Fruit fly (Drosophila melanogaster): Measurements from ENCODE around the gene CG9577.
"Not testable (repeated sequence)": the region's sequence is repeated elsewhere in the genome, so short reads cannot be mapped to it uniquely, and the experiment has no call there.

Gene CG9577

DNA sequence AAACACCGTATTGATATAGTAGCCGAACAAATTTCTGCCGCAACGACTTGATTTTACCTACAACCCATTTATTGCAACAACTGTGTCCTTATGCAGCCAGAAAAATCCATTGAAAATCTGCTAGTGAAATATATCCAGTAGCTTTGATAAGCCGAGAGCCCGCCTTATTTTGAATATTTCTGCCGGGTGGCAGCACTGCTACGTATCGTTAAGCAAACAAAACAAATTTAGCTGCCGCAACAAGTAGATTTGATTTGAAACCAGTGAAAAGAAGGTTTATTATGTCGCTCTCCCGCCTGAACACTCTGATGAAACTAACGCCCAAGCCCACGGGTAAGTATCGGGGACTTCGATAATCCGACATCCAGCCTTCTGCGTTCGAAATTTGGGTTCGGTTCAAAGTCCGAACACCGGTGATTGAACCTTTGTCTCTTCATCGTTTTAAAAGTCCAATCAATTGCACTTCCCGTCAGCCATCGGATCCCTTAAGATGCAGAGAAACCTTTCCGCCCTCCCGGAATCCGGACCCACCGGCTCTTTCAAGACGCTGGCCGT is at the start of gene CG9577:
TSS of gene CG9577 (plus strand) at position 190 of the 555 bp plus-strand sequence.
- no peak for TF ChIP-seq noc (tag; optimal IDR thresholded peaks at IDR 0.05)

DNA sequence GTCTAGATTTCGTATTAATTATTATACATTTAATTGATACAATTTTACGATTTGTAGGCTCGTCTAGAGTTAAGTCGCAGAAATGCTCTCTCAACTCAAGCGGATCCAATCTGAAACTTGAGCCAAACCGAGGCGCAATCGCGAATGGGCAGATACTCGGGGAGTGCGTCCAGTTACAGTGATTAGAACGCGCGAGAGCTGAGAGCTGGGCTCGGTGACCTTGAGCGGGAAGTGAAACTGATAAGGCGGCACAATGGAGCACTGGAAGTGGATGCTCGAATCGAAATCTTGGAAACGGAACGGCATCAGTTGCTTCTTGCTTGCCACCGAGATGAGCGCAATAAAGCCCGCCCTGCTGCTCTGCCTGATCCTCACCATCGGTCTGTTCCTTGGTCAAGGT is 44.3 kb upstream of the CG9577 start, which contains the start of gene CG34331:
TSS of gene CG34331 (plus strand) at position 301 of the 400 bp plus-strand sequence.
- no peak for TF ChIP-seq noc (tag; optimal IDR thresholded peaks at IDR 0.05)

DNA sequence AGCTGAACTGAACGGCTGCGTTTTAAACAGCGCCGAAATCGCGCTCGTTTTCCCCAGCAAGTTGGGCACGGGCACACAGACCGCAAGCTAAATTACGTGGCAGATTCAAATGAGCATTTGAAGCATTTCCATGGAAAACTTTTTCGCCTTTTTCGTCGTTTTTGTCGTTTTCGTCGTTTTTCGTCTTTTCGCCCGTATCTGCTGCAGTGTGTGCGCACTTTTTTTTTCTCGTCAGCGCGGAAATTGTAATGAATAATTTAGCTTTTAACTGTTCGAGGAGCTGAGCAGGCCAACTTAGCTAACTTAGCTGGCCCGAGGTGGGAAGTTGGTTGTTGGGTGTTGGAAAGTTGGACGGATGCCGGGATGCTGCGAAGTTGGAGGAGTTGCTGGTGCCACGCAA is 36.9 kb upstream of the CG9577 start:
- TF ChIP-seq noc (tag; optimal IDR thresholded peaks at IDR 0.05), result no peak

DNA sequence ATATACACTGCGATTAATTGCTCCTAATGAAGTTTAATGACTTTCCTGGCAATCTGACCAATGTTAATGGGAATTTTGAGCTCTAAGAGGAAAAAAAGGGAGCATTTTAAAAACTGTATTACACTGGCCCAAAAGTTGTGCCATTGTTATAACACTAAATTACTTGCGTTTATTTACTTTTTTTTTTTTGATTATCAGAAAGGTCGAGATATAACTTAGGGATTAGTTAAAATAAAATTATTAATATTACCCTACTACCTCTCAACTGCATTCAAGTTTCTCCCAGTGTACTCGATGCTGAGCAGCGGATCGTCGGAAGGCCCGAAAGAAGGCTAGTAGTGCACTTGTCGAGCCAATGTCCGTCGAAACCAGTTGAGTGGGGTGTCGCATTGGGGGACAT is 36.0 kb upstream of the CG9577 start:
- no peak for TF ChIP-seq noc (tag; optimal IDR thresholded peaks at IDR 0.05)

DNA sequence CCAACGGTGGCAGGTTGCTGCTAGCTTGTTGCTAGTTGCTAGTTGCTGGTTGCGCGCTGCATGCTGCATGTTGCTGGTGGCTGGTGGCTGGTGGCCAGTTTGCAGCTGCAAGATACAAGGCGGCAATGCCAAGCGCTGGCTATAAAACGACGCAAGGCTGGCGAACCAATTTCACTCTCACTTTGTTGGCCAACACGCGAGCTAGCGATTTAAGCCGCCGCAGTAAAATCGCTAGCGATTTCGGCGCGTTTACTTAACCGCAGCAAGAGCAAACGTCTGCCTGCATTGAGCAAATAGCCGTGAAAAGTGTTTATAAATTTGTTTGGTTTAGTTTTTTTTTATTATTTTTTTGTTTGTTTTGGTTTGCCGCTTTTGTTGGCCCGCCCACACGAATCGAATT is 33.0 kb upstream of the CG9577 start, which contains the start of gene CG15322:
TSS of gene CG15322 (plus strand) at position 148 of the 400 bp plus-strand sequence.
- TF ChIP-seq noc (tag; optimal IDR thresholded peaks at IDR 0.05), result no peak

DNA sequence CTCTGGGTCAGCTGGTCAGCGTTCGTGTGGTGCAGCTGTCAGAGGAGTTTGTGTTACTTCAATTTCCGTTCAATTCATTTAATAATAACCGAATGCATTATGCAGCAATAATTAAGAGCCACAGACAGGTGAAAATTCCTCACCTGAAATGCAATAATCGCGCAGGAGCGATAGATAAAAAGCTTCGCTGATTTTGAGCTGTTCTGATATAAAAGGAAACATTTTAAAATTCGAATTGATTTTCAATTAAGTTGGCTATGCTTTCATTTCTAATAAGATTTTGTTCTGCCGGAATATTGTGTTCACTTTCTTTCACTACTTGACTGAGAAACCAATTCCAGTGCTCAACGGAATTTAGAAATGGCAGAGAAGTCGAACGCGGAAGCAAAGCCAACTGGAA is 27.0 kb upstream of the CG9577 start, which contains the start of gene CG42583:
TSS of gene CG42583 (plus strand) at position 301 of the 400 bp plus-strand sequence.
- TF ChIP-seq noc (tag; optimal IDR thresholded peaks at IDR 0.05), result no peak

DNA sequence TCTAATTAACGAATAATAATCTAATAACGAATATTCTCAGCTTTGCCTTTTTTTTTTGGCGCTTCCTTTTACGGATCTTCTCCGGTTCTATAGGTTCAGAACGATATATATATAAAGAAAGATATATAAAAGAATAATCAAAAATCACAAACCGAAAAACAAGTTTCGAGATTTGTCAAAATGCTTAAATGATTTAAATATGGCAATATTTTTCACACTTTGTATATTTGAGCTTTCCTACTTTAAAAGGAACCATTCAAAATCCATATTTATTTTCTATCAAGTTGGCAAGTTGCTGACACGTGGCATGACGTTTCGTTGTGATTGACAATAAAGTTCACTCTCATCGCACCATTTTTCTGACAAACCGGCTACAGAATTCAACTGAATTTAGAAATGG is 25.8 kb upstream of the CG9577 start, which contains the start of gene CG34332:
TSS of gene CG34332 (plus strand) at position 301 of the 400 bp plus-strand sequence.
- TF ChIP-seq noc (tag; optimal IDR thresholded peaks at IDR 0.05), result no peak

DNA sequence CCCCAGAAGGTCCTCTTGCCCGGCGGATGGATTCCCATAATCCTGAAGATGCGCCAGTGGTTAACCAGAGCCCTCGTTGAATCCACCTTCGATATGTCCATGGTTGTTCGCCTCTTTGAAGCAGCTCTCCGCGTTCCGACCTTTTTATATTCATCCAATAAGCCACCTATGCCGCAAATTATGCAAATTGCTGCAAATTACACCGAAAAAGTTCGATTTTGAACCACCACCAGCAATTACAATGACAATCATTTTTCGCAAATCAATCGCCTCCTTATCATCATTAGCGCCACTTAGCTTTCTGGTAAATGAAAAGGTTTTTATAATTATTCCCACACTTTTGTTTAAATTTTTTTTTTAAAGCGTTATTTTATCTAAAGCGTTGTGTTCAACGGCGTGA is 23.4 kb upstream of the CG9577 start, which contains the start of gene Or19a:
TSS of gene Or19a (minus strand) at position 101 of the 400 bp plus-strand sequence.
- not testable (repeated sequence) for TF ChIP-seq noc (tag; optimal IDR thresholded peaks at IDR 0.05)

DNA sequence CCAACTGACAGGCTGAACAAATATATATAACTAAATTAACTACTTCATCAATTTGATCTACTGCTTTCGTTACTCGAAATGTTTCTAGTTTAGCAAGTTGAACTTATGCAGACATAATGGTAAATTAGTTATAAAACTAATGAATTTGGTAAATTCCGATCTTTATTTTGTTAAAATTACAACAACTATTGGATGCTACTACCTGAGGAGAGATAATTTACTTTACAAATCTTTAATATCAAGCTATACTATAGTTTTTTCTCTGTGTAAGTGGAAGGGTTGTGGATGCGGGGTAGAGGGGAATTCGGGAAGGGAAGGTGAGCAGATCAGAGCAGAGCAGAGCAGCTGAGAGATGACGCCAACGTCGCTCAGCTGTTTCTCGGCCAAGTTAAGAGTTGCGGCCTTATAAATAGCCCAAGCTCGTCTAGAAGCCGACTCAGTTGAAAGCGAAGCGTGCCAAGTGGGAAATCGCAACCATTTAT is 18.7 kb upstream of the CG9577 start, which contains the start of gene aspr:
TSS of gene aspr (plus strand) at position 432 of the 482 bp plus-strand sequence.
- TF ChIP-seq noc (tag; optimal IDR thresholded peaks at IDR 0.05), result no peak

DNA sequence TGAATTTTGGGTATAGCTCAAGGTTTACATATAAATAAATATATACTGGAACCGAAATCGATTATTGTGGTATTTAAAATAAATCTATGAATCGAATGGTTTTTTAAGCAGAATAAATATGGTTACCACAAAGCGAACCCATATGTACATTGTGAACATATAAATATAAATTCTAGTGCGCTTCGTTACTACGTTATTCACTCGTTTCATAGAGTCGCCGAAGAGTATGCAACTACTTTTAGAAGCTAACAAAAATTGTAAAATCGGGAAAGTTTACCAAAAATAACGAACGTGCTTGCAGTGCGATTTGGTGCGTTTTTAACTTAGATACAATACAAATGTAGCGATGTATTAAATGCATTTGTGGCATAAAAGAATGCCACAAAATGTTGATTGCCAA is 10.5 kb upstream of the CG9577 start:
- TF ChIP-seq noc (tag; optimal IDR thresholded peaks at IDR 0.05), result no peak

DNA sequence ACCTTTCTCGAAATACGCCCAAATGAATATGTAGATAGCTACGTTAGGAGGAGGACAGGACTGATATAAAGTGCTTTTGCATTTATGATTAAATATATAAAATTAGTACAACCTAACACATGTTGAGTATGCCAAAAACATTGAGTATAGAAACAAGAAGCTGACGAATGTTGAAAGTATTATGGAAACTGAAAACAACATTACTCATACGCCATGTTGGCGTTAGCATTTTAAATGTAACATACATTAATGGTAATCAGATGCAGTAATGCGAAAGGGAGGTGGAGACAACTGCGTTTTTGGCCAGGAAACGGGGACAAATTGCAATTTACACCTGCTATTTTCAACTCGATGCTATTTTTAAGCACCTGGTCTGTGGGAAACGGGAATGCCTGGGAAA is 8.0 kb upstream of the CG9577 start:
- no peak for TF ChIP-seq noc (tag; optimal IDR thresholded peaks at IDR 0.05)

DNA sequence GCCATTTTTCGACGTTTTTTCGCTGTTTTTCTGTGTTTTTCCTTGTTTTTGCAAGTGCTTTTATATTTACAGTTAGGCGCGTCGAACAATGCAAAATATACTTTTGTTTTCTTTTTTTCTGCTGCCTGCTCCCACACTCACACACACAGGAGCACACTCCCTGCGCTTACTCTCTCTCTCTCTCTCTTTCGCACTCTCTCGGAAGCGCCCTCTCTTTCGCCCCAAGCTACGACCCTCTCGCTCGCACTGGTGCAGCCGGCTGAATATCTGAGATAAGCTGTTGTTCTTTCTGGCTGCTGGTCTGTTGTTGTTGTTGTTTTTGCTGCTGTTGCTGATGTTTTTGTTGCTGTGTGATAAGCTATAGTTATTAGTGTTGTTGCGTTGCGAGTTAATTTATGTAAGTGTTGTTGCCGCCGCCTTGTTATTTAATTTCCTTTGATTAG is 7.5 kb upstream of the CG9577 start:
- peak; percentile 24 for TF ChIP-seq noc (tag; optimal IDR thresholded peaks at IDR 0.05)

DNA sequence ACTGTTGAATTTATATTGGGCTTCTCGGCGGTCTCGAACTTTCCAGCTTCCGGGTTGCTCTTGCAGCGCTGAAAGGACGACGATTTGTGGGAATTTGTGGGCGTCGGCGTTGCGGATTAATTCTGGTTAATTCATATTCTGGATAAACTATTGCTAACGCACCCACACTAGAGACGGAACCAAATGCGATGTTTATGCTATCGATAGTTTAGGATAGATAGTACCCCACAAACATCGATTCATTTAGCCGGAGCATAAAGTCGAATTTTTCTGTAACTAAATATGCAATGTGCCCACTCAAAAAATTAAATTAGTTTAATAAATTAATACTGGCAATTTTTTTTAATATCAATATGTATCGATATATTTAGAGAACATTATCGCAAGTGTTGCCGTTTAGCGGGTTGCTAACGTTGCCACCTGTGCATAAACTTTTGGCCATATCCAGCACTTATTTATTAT is 6.8 kb upstream of the CG9577 start, which contains the start of gene Rab35:
TSS of gene Rab35 (minus strand) at position 194 of the 462 bp plus-strand sequence.
- no peak for TF ChIP-seq noc (tag; optimal IDR thresholded peaks at IDR 0.05)

DNA sequence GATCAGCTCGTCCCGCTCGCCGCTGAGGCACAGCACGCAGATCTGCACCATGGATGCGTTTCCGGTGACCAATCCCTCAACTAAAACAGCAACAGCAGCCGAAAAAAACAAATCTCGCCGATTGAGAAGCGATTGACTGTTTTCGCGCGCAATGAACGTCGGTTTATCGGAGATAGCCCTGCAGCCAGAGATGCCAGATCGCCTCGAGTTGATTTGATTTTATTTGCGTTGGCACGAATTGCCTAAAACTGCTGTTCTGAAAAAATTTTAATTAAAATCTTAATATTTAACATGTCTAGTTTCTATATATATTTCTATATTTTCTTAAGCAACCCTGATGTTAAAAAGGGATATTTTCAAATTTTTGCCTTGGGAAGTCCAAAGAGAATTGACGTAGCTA is 3.9 kb upstream of the CG9577 start:
- TF ChIP-seq noc (tag; optimal IDR thresholded peaks at IDR 0.05), result no peak

DNA sequence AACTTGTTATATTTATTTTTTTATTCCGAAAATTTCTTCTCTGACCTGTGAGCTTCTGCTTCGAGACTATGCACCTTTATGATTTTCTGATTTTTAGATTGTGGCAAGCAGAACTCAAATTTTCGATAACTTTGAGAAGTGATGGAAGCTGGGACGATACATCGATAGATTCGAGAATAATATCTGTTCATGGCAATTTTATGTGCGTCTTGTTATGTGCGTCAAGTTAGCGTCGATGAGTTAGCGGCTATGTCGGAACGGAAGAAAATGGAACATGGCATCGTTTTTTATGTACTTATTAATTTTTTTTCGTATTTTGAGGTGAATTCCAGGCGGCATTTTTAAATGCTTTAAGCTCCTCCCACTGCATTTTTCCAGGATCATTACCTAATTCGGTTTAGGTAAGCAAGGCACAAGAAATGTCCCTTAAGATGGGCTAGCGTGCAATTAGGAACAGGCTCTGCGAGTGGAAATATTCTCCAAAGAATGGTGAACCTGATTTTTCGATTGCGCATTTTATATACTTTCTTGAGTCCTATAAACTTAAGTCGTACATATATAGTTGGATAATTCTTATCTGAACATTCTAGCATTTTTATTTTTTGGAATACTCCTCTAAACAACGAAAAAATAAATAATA is 580 bp upstream of the CG9577 start, which contains the start of gene Phf7:
TSS of gene Phf7 (minus strand) at position 58 of the 640 bp plus-strand sequence.
- TF ChIP-seq noc (tag; optimal IDR thresholded peaks at IDR 0.05), result no peak

DNA sequence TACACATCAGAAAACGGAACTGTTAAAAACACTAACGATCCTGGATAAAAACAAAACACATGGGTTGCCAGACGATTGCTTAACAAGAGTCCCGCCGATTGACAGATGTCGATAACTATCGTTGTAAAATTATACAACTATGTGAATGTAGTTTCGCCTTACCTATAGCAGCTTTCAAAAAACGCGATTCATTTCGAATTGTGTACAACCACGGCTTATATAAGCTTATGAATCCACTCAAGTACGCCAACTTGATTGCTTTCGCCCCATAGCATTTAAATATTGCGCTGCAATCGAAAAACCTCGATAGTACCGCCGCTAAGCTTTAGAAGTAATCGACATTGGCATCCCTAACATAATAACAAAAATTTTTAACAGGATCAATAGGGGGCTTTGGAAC is 3.4 kb downstream of the CG9577 start, which contains the start of the genes CG9581 and CG9578:
TSS of gene CG9581 (minus strand) at position 84 of the 400 bp plus-strand sequence.
TSS of gene CG9578 (plus strand) at position 325 of the 400 bp plus-strand sequence.
- TF ChIP-seq noc (tag; optimal IDR thresholded peaks at IDR 0.05), result no peak

Data from whole organism, larva.